Worm (Caenorhabditis elegans) whole organism, mixed stage, embryonic: ENCODE data around the gene Y54G2A.15.

Source experiments
- M03D4.4 ChIP-seq: sonication (generic microtip); optimal IDR thresholded peaks from 2 replicates; lab custom pipeline; 2017; ENCODE audit warnings: mild to moderate bottlenecking, missing genetic modification characterization, missing compliant biosample characterization
- bed-3 ChIP-seq: fragments of 200-800 bp; sonication (Bioruptor generic); optimal IDR thresholded peaks from 3 replicates; lab custom pipeline; 2018; ENCODE audit warnings: mild to moderate bottlenecking, missing genetic modification characterization, moderate library complexity, missing compliant biosample characterization
- blmp-1 ChIP-seq: fragments of 150-350 bp; optimal IDR thresholded peaks from 2 replicates; lab custom pipeline; 2014; ENCODE audit warnings: missing biosample characterization, missing genetic modification characterization
- ceh-39 ChIP-seq: fragments of 150-350 bp; optimal IDR thresholded peaks from 2 replicates; lab custom pipeline; 2014; ENCODE audit warnings: missing biosample characterization, missing genetic modification characterization
- ceh-43 ChIP-seq: fragments of 200-800 bp; sonication (Bioruptor generic); optimal IDR thresholded peaks from 2 replicates; lab custom pipeline; 2018; ENCODE audit warnings: mild to moderate bottlenecking, missing genetic modification characterization, moderate library complexity, missing compliant biosample characterization
- ceh-83 ChIP-seq: fragments of 200-800 bp; sonication (Bioruptor generic); optimal IDR thresholded peaks from 2 replicates; lab custom pipeline; 2018; ENCODE audit warnings: mild to moderate bottlenecking, missing genetic modification characterization, missing compliant biosample characterization
- ces-1 ChIP-seq: fragments of 150-350 bp; optimal IDR thresholded peaks from 2 replicates; lab custom pipeline; 2014; ENCODE audit warnings: missing biosample characterization, missing genetic modification reagents, missing genetic modification characterization
- cnd-1 ChIP-seq: fragments of 200-800 bp; sonication (Bioruptor generic); optimal IDR thresholded peaks from 2 replicates; lab custom pipeline; 2018; ENCODE audit warnings: mild to moderate bottlenecking, missing genetic modification characterization, missing compliant biosample characterization
- drap-1 ChIP-seq: fragments of 200-800 bp; sonication (Bioruptor generic); optimal IDR thresholded peaks from 3 replicates; lab custom pipeline; 2018; ENCODE audit warnings: mild to moderate bottlenecking, missing genetic modification characterization, missing compliant biosample characterization
- elt-1 ChIP-seq: sonication (generic microtip); optimal IDR thresholded peaks from 2 replicates; lab custom pipeline; 2017; ENCODE audit warnings: missing genetic modification characterization, mild to moderate bottlenecking, missing compliant biosample characterization, antibody characterized with exemption, moderate library complexity, borderline replicate concordance; ENCODE audit not compliant: insufficient read depth
- elt-3 ChIP-seq: fragments of 150-350 bp; optimal IDR thresholded peaks from 2 replicates; lab custom pipeline; 2014; ENCODE audit warnings: missing biosample characterization, missing genetic modification characterization
- flh-1 ChIP-seq: fragments of 200-800 bp; sonication (Bioruptor generic); optimal IDR thresholded peaks from 2 replicates; lab custom pipeline; 2018; ENCODE audit warnings: mild to moderate bottlenecking, missing genetic modification characterization, moderate library complexity, missing compliant biosample characterization
- ham-2 ChIP-seq: fragments of 200-800 bp; sonication (Bioruptor generic); optimal IDR thresholded peaks from 2 replicates; lab custom pipeline; 2018; ENCODE audit warnings: mild to moderate bottlenecking, missing genetic modification characterization, missing compliant biosample characterization
- hlh-1 ChIP-seq: fragments of 150-350 bp; optimal IDR thresholded peaks from 2 replicates; lab custom pipeline; 2014; ENCODE audit warnings: missing biosample characterization, missing genetic modification reagents, missing genetic modification characterization
- lin-13 ChIP-seq: fragments of 150-350 bp; optimal IDR thresholded peaks from 2 replicates; lab custom pipeline; 2014; ENCODE audit warnings: missing biosample characterization, missing genetic modification characterization
- lin-32 ChIP-seq: fragments of 200-800 bp; sonication (Bioruptor generic); optimal IDR thresholded peaks from 2 replicates; lab custom pipeline; 2018; ENCODE audit warnings: mild to moderate bottlenecking, missing genetic modification characterization, missing compliant biosample characterization
- lsy-2 ChIP-seq: fragments of 150-350 bp; optimal IDR thresholded peaks from 2 replicates; lab custom pipeline; 2014; ENCODE audit warnings: missing biosample characterization, missing genetic modification characterization
- mab-5 ChIP-seq: fragments of 150-350 bp; optimal IDR thresholded peaks from 2 replicates; lab custom pipeline; 2014; ENCODE audit warnings: missing biosample characterization, missing genetic modification characterization
- mep-1 ChIP-seq: fragments of 150-350 bp; optimal IDR thresholded peaks from 2 replicates; lab custom pipeline; 2017; ENCODE audit warnings: missing biosample characterization, missing genetic modification reagents, missing genetic modification characterization, inconsistent platforms
- mls-2 ChIP-seq: sonication (generic microtip); optimal IDR thresholded peaks from 2 replicates; lab custom pipeline; 2016; ENCODE audit warnings: mild to moderate bottlenecking, missing genetic modification characterization, moderate library complexity, missing compliant biosample characterization
- nhr-12 ChIP-seq: fragments of 150-350 bp; optimal IDR thresholded peaks from 2 replicates; lab custom pipeline; 2014; ENCODE audit warnings: missing biosample characterization, missing genetic modification characterization
- nhr-2 ChIP-seq: fragments of 150-350 bp; optimal IDR thresholded peaks from 2 replicates; lab custom pipeline; 2014; ENCODE audit warnings: missing biosample characterization, missing genetic modification characterization
- nhr-237 ChIP-seq: fragments of 150-350 bp; optimal IDR thresholded peaks from 2 replicates; lab custom pipeline; 2014; ENCODE audit warnings: missing biosample characterization, missing genetic modification characterization
- nhr-28 ChIP-seq: fragments of 150-350 bp; optimal IDR thresholded peaks from 2 replicates; lab custom pipeline; 2014; ENCODE audit warnings: missing biosample characterization, missing genetic modification characterization
- nhr-76 ChIP-seq: sonication (generic microtip); optimal IDR thresholded peaks from 2 replicates; lab custom pipeline; 2017; ENCODE audit warnings: missing biosample characterization, missing genetic modification characterization
- pha-4 ChIP-seq: fragments of 150-350 bp; optimal IDR thresholded peaks from 2 replicates; lab custom pipeline; 2018; ENCODE audit warnings: missing biosample characterization, missing genetic modification reagents, missing genetic modification characterization
- sem-2 ChIP-seq: fragments of 200-800 bp; sonication (Bioruptor generic); optimal IDR thresholded peaks from 2 replicates; lab custom pipeline; 2018; ENCODE audit warnings: mild to moderate bottlenecking, missing genetic modification characterization, missing compliant biosample characterization
- sptf-1 ChIP-seq: sonication (generic microtip); optimal IDR thresholded peaks from 2 replicates; lab custom pipeline; 2017; ENCODE audit warnings: mild to moderate bottlenecking, missing genetic modification characterization, moderate library complexity, missing compliant biosample characterization
- tbx-8 ChIP-seq: fragments of 200-800 bp; sonication (Bioruptor generic); optimal IDR thresholded peaks from 2 replicates; lab custom pipeline; 2018; ENCODE audit warnings: mild to moderate bottlenecking, missing genetic modification characterization, moderate library complexity, missing compliant biosample characterization
- unc-120 ChIP-seq: sonication (generic microtip); optimal IDR thresholded peaks from 2 replicates; lab custom pipeline; 2017; ENCODE audit warnings: missing genetic modification characterization, missing compliant biosample characterization; ENCODE audit not compliant: poor library complexity, severe bottlenecking
- unc-62 ChIP-seq: fragments of 150-350 bp; optimal IDR thresholded peaks from 2 replicates; lab custom pipeline; 2014; ENCODE audit warnings: missing biosample characterization, missing genetic modification reagents, missing genetic modification characterization
- zip-8 ChIP-seq: fragments of 150-350 bp; optimal IDR thresholded peaks from 2 replicates; lab custom pipeline; 2014; ENCODE audit warnings: missing biosample characterization, missing genetic modification characterization
- ztf-11 ChIP-seq: fragments of 150-350 bp; optimal IDR thresholded peaks from 2 replicates; lab custom pipeline; 2014; ENCODE audit warnings: missing biosample characterization, missing genetic modification characterization

Gene Y54G2A.15

DNA sequence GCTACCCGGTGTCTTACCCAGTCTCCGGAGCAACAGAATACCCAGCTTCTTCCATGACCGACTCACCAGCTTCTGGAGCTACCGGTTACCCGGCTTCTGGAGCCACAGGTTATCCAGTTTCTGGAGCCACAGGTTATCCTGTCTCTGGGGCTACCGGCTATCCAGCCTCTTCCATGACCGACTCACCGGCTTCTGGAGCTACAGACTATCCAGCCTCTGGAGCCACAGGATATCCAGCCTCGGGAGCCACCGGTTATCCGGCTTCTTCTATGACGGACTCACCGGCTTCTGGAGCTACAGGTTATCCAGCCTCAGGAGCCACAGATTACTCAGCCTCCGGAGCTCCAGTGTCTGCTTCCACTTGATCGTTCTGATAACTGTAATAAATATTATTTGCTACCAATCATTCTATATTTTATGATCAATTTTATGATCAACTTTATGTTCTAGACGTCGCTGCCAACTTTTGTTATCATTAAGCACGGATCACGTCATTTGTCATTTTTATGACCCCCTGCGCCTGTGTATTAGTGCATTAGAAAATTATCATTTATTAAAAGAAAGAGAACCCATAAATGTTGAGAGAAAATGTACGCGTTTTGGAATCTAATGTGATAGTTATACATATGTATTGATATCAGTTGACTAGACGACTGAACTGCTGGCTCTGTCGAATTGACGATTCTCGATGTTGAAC is 11.4 kb upstream of the Y54G2A.15 start:
- TF ChIP-seq elt-1 (tag; lab: Kevin White, UChicago) (no peak), blmp-1 (no peak), bed-3 (GFP tag; lab: Kevin White, UChicago) (no peak), cnd-1 (tag; lab: Kevin White, UChicago) (no peak), ces-1 (no peak), lsy-2 (no peak), elt-3 (tag; lab: Kevin White, UChicago) (no peak), hlh-1 (tag; lab: Kevin White, UChicago) (no peak), lin-13 (tag; lab: Kevin White, UChicago) (no peak), nhr-12 (tag; lab: Kevin White, UChicago) (no peak), ham-2 (GFP tag; lab: Kevin White, UChicago) (no peak), sem-2 (GFP tag; lab: Kevin White, UChicago) (no peak), nhr-76 (tag; lab: Kevin White, UChicago) (no peak), M03D4.4 (tag; lab: Kevin White, UChicago) (no peak)

- TF ChIP-seq ceh-43 (no peak), mep-1 (tag; lab: Kevin White, UChicago) (no peak), nhr-12 (tag; lab: Kevin White, UChicago) (no peak), ceh-39 (tag; lab: Kevin White, UChicago) (no peak), nhr-28 (tag; lab: Kevin White, UChicago) (no peak), ces-1 (no peak), lin-13 (tag; lab: Kevin White, UChicago) (no peak), unc-120 (tag; lab: Kevin White, UChicago) (no peak), ham-2 (GFP tag; lab: Kevin White, UChicago) (no peak), ztf-11 (no peak), drap-1 (GFP tag; lab: Kevin White, UChicago) (no peak), blmp-1 (no peak), lsy-2 (no peak)
Measured at ce11 chrIV:2854161-2854560, 10.4 kb upstream of the Y54G2A.15 start.

DNA sequence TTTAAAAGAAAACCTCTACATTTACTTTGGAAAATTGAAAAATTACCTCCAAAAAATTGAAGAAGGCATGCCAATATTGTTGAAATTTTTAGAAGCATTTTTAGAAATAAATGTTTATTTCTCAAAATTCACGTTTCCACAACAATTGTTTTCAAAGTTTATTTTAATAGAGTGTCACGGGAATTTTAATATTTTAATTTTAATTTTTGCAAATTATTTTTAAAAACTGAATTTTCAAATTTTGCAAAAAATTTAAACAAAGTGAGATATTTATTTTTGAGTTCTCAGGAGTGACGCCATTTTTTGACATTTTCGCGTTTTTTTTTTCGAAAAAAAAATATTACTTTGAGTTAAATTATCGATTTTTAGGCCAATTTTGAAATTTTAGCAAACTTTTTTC is 9.4 kb upstream of the Y54G2A.15 start, which contains the start of gene Y54G2A.49:
Y54G2A.49 (minus strand) TSS at position 101 of the 400 bp plus-strand sequence.
- TF ChIP-seq nhr-76 (tag; lab: Kevin White, UChicago): no peak
- TF ChIP-seq M03D4.4 (tag; lab: Kevin White, UChicago): no peak
- TF ChIP-seq mep-1 (tag; lab: Kevin White, UChicago): no peak
- TF ChIP-seq ceh-83: no peak
- TF ChIP-seq lin-32 (GFP tag; lab: Kevin White, UChicago): no peak
- TF ChIP-seq lsy-2: no peak
- no peak for TF ChIP-seq unc-62 (GFP tag; lab: Kevin White, UChicago)
- TF ChIP-seq drap-1 (GFP tag; lab: Kevin White, UChicago): no peak
- no peak for TF ChIP-seq sptf-1 (tag; lab: Kevin White, UChicago)
- no peak for TF ChIP-seq ces-1
- TF ChIP-seq nhr-28 (tag; lab: Kevin White, UChicago): no peak
- TF ChIP-seq nhr-12 (tag; lab: Kevin White, UChicago): no peak
- TF ChIP-seq nhr-2 (tag; lab: Kevin White, UChicago): no peak
- no peak for TF ChIP-seq mab-5 (tag; lab: Kevin White, UChicago)
- TF ChIP-seq hlh-1 (tag; lab: Kevin White, UChicago): no peak
- TF ChIP-seq flh-1 (GFP tag; lab: Kevin White, UChicago): no peak

DNA sequence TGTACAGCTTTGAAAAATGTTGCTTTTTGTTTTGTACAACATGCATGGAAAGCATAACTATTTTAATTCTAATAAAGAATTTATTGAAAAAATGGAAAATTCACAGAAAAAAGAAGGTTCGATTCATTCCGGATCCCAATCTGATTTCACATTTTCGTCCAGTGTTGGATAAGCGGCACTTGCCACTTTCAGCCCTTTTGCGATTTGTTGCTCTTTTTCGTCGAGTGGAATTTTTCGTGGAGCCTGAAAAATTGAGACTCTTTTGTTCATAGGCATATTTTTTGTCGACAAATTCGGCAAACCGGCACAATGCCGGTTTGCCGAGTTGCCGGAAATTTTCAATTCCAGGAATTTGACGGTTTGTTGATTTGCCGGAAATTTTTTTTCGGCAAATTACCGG is 7.8 kb upstream of the Y54G2A.15 start:
- TF ChIP-seq mls-2 (no peak), nhr-12 (tag; lab: Kevin White, UChicago) (no peak), pha-4 (tag; lab: Kevin White, UChicago) (no peak), mab-5 (tag; lab: Kevin White, UChicago) (no peak), zip-8 (tag; lab: Kevin White, UChicago) (no peak), ces-1 (no peak), hlh-1 (tag; lab: Kevin White, UChicago) (no peak), elt-3 (tag; lab: Kevin White, UChicago) (no peak), nhr-2 (tag; lab: Kevin White, UChicago) (no peak), sptf-1 (tag; lab: Kevin White, UChicago) (no peak), nhr-237 (tag; lab: Kevin White, UChicago) (no peak), tbx-8 (GFP tag; lab: Kevin White, UChicago) (no peak), lin-13 (tag; lab: Kevin White, UChicago) (no peak), nhr-76 (tag; lab: Kevin White, UChicago) (no peak), cnd-1 (tag; lab: Kevin White, UChicago) (no peak), bed-3 (GFP tag; lab: Kevin White, UChicago) (no peak), ham-2 (GFP tag; lab: Kevin White, UChicago) (no peak), ceh-39 (tag; lab: Kevin White, UChicago) (no peak)
